Fruit fly (Drosophila melanogaster) whole organism, adult: ENCODE results near the gene Hap40.

Experiments used
- CG1620 ChIP-seq: fragments of 200-800 bp; sonication (Bioruptor generic); optimal IDR thresholded peaks from 2 replicates; lab custom pipeline; 2016; ENCODE audit warnings: missing biosample characterization, missing genetic modification characterization
- CG5204 ChIP-seq: fragments of 200-800 bp; sonication (Bioruptor generic); optimal IDR thresholded peaks from 2 replicates; lab custom pipeline; 2016; ENCODE audit warnings: missing biosample characterization, missing genetic modification characterization
- CG7101 ChIP-seq: fragments of 200-800 bp; sonication (Bioruptor generic); optimal IDR thresholded peaks from 2 replicates; lab custom pipeline; 2018; ENCODE audit warnings: missing biosample characterization, mild to moderate bottlenecking, missing genetic modification characterization, moderate library complexity
- bab1 ChIP-seq: fragments of 200-800 bp; sonication (Bioruptor generic); optimal IDR thresholded peaks from 3 replicates; lab custom pipeline; 2019; ENCODE audit warnings: missing biosample characterization, mild to moderate bottlenecking, missing genetic modification characterization, moderate library complexity
- cnc ChIP-seq, 2 experiments: fragments of >200 bp; optimal IDR thresholded peaks; 2 replicates each; lab custom pipeline; 2017

DNA sequence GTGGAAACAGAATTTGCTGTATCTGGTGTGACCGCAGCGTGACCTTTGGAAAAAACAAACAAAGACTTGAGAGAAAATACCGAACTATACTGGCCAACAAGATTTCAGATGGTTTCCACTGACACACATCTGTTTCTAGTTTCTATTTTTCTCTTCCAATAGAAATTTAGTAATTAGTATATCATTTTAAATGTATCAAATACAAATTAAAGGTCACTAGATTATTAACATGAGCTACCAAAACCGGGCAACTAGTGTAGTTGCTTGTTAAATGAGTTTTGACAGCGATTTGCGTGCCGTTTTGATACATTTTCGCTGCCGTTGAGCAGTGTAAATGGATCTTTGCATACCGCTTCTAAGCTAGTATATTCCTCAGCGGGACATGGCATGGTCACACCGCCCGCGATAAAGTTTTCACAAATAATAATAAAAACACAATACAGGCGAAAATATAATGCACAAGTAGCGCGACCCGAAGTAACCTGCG, at the start of gene Hap40, which contains the start of gene Pis:
- TF ChIP-seq CG1620 (GFP tag; lab: Kevin White, UChicago) (peak; percentile 70), CG7101 (peak; percentile 73), cnc (optimal IDR thresholded peaks at IDR 0.05; lab: Kevin White, UChicago) (no peak), bab1 (GFP tag; lab: Kevin White, UChicago) (peak; percentile 55), CG5204 (no peak)
